Worm (Caenorhabditis elegans): ENCODE measurements around the gene R31.2.

ce11 chrV:11960831-11961190, 43.4 kb downstream of the R31.2 start:
- TF ChIP-seq him-1 (tag; optimal IDR thresholded peaks at IDR 0.05) (no peak), W03F9.2 (tag; optimal IDR thresholded peaks at IDR 0.05) (no peak)

Data from whole organism, L4/young adult.